Fruit fly (Drosophila melanogaster) whole organism, embryonic: ENCODE measurements around the gene Clk.

Experiments used
- Abd-B ChIP-seq: fragments of 200-800 bp; sonication (Bioruptor generic); optimal IDR thresholded peaks from 2 replicates; lab custom pipeline; 2018; ENCODE audit warnings: missing biosample characterization, mild to moderate bottlenecking, missing genetic modification characterization, moderate library complexity
- Ada2b ChIP-seq: fragments of 200-800 bp; sonication (Bioruptor generic); IDR thresholded peaks from 2 replicates; pipeline ENCODE4 v1.3.6; 2022; ENCODE audit warnings: missing biosample characterization, missing genetic modification characterization
- CG10366 ChIP-seq: fragments of 200-800 bp; sonication (Bioruptor generic); IDR thresholded peaks from 2 replicates; pipeline ENCODE4 v1.3.6; 2022; ENCODE audit warnings: missing biosample characterization, missing genetic modification characterization
- CG10462 ChIP-seq: fragments of 200-800 bp; sonication (Bioruptor generic); optimal IDR thresholded peaks from 2 replicates; lab custom pipeline; 2016; ENCODE audit warnings: missing biosample characterization, missing genetic modification characterization
- CG11504 ChIP-seq: fragments of 200-800 bp; sonication (Bioruptor generic); optimal IDR thresholded peaks from 3 replicates; lab custom pipeline; 2019; ENCODE audit warnings: missing biosample characterization, mild to moderate bottlenecking, missing genetic modification characterization, moderate library complexity
- CG12659 ChIP-seq: fragments of 200-800 bp; sonication (Bioruptor generic); optimal IDR thresholded peaks from 3 replicates; lab custom pipeline; 2017; ENCODE audit warnings: mild to moderate bottlenecking, missing biosample characterization, missing genetic modification reagents, missing genetic modification characterization
- CG12744 ChIP-seq: fragments of 200-800 bp; sonication (Bioruptor generic); optimal IDR thresholded peaks from 2 replicates; lab custom pipeline; 2016; ENCODE audit warnings: missing biosample characterization, missing genetic modification characterization
- CG12769 ChIP-seq: fragments of 200-800 bp; sonication (Bioruptor generic); optimal IDR thresholded peaks from 2 replicates; lab custom pipeline; 2019; ENCODE audit warnings: missing biosample characterization, mild to moderate bottlenecking, missing genetic modification characterization, moderate library complexity
- CG13287 ChIP-seq: fragments of 200-800 bp; sonication (Bioruptor generic); IDR thresholded peaks from 2 replicates; pipeline ENCODE4 v1.3.6; 2022; ENCODE audit warnings: missing biosample characterization, missing genetic modification characterization; ENCODE audit not compliant: partially characterized antibody
- CG15011 ChIP-seq: fragments of 200-800 bp; sonication (Bioruptor generic); optimal IDR thresholded peaks from 3 replicates; lab custom pipeline; 2018; ENCODE audit warnings: missing biosample characterization, mild to moderate bottlenecking, missing genetic modification characterization
- CG15269 ChIP-seq: fragments of 200-800 bp; sonication (Bioruptor generic); optimal IDR thresholded peaks from 2 replicates; lab custom pipeline; 2018; ENCODE audit warnings: missing biosample characterization, mild to moderate bottlenecking, missing genetic modification characterization, moderate library complexity
- CG16815 ChIP-seq: fragments of 200-800 bp; sonication (Bioruptor generic); optimal IDR thresholded peaks from 3 replicates; lab custom pipeline; 2017; ENCODE audit warnings: missing biosample characterization, mild to moderate bottlenecking, missing genetic modification characterization
- CG17328 ChIP-seq: fragments of 200-800 bp; sonication (Bioruptor generic); IDR thresholded peaks from 2 replicates; pipeline ENCODE4 v1.3.6; 2022; ENCODE audit warnings: missing biosample characterization, missing genetic modification characterization
- CG4617 ChIP-seq: fragments of 200-800 bp; sonication (Bioruptor generic); optimal IDR thresholded peaks from 3 replicates; lab custom pipeline; 2016; ENCODE audit warnings: missing biosample characterization, missing genetic modification characterization, borderline replicate concordance
- CG6683 ChIP-seq: fragments of 200-800 bp; sonication (Bioruptor generic); optimal IDR thresholded peaks from 2 replicates; lab custom pipeline; 2017; ENCODE audit warnings: missing biosample characterization, mild to moderate bottlenecking, missing genetic modification characterization, missing genetic modification reagents
- CG8089 ChIP-seq: fragments of 200-800 bp; sonication (Bioruptor generic); optimal IDR thresholded peaks from 3 replicates; lab custom pipeline; 2016; ENCODE audit warnings: missing biosample characterization, missing genetic modification characterization
- Dek ChIP-seq: fragments of 200-800 bp; sonication (Bioruptor generic); optimal IDR thresholded peaks from 3 replicates; lab custom pipeline; 2019; ENCODE audit warnings: missing biosample characterization, mild to moderate bottlenecking, missing genetic modification characterization, moderate library complexity
- Dp ChIP-seq: fragments of 200-800 bp; sonication (Bioruptor generic); optimal IDR thresholded peaks from 2 replicates; lab custom pipeline; 2018; ENCODE audit warnings: missing biosample characterization, mild to moderate bottlenecking, missing genetic modification characterization, moderate library complexity
- ERR ChIP-seq: fragments of 200-800 bp; sonication (Bioruptor generic); optimal IDR thresholded peaks from 2 replicates; lab custom pipeline; 2016; ENCODE audit warnings: missing biosample characterization, missing genetic modification characterization
- Hsf ChIP-seq: fragments of 200-800 bp; sonication (Bioruptor generic); optimal IDR thresholded peaks from 3 replicates; lab custom pipeline; 2016; ENCODE audit warnings: missing biosample characterization, missing genetic modification characterization
- Max ChIP-seq: fragments of 200-800 bp; sonication (Bioruptor generic); optimal IDR thresholded peaks from 2 replicates; lab custom pipeline; 2016; ENCODE audit warnings: missing biosample characterization, mild to moderate bottlenecking, missing genetic modification characterization
- Oli ChIP-seq: fragments of 200-800 bp; sonication (Bioruptor generic); optimal IDR thresholded peaks from 2 replicates; lab custom pipeline; 2018; ENCODE audit warnings: missing biosample characterization, mild to moderate bottlenecking, missing genetic modification characterization, moderate library complexity
- Optix ChIP-seq: fragments of 200-800 bp; sonication (Bioruptor generic); IDR thresholded peaks from 3 replicates; pipeline ENCODE4 v1.3.6; 2022; ENCODE audit warnings: missing biosample characterization, missing genetic modification characterization
- Sox102F ChIP-seq: fragments of 200-800 bp; sonication (Bioruptor generic); optimal IDR thresholded peaks from 2 replicates; lab custom pipeline; 2018; ENCODE audit warnings: missing biosample characterization, mild to moderate bottlenecking, missing genetic modification characterization, moderate library complexity
- al ChIP-seq: fragments of 200-800 bp; sonication (Bioruptor generic); IDR thresholded peaks from 2 replicates; pipeline ENCODE4 v1.3.6; 2022; ENCODE audit warnings: missing biosample characterization, missing genetic modification characterization
- ato ChIP-seq: fragments of 200-800 bp; sonication (Bioruptor generic); IDR thresholded peaks from 2 replicates; pipeline ENCODE4 v1.3.6; 2022; ENCODE audit warnings: missing biosample characterization, missing genetic modification characterization; ENCODE audit not compliant: partially characterized antibody
- cato ChIP-seq: fragments of 200-800 bp; sonication (Bioruptor generic); optimal IDR thresholded peaks from 2 replicates; lab custom pipeline; 2016; ENCODE audit warnings: missing biosample characterization, missing genetic modification characterization, borderline replicate concordance
- cg ChIP-seq: fragments of 200-800 bp; sonication (Bioruptor generic); optimal IDR thresholded peaks from 3 replicates; lab custom pipeline; 2019; ENCODE audit warnings: missing biosample characterization, mild to moderate bottlenecking, missing genetic modification characterization, moderate library complexity
- ci ChIP-seq: fragments of 200-800 bp; sonication (Bioruptor generic); IDR thresholded peaks from 3 replicates; pipeline ENCODE4 v1.3.6; 2022; ENCODE audit warnings: missing biosample characterization, missing genetic modification characterization
- dimm ChIP-seq: fragments of 200-800 bp; sonication (Bioruptor generic); IDR thresholded peaks from 2 replicates; pipeline ENCODE4 v1.3.6; 2022; ENCODE audit warnings: missing biosample characterization, missing genetic modification characterization
- dm ChIP-seq: fragments of 200-800 bp; sonication (Bioruptor generic); optimal IDR thresholded peaks from 3 replicates; lab custom pipeline; 2016; ENCODE audit warnings: missing biosample characterization, missing genetic modification characterization
- esg ChIP-seq: fragments of 200-800 bp; sonication (Bioruptor generic); conservative IDR thresholded peaks from 2 replicates; pipeline ENCODE4 v1.3.6; 2022; ENCODE audit warnings: missing biosample characterization, missing genetic modification characterization
- eve ChIP-seq, 2 experiments: fragments of >200 bp; optimal IDR thresholded peaks; 2 replicates each; lab custom pipeline; 2017; ENCODE audit warnings: missing biosample characterization in 2 of 2, missing genetic modification characterization in 2 of 2
- fu2 ChIP-seq: fragments of 200-800 bp; sonication (Bioruptor generic); optimal IDR thresholded peaks from 2 replicates; lab custom pipeline; 2016; ENCODE audit warnings: missing biosample characterization, missing genetic modification characterization
- gem ChIP-seq: fragments of 200-800 bp; sonication (Bioruptor generic); optimal IDR thresholded peaks from 2 replicates; lab custom pipeline; 2019; ENCODE audit warnings: missing biosample characterization, mild to moderate bottlenecking, missing genetic modification characterization, moderate library complexity
- grau ChIP-seq: fragments of 200-800 bp; optimal IDR thresholded peaks from 3 replicates; lab custom pipeline; 2019; ENCODE audit warnings: missing biosample characterization, mild to moderate bottlenecking, missing genetic modification characterization, moderate library complexity
- her ChIP-seq: fragments of 200-800 bp; sonication (Bioruptor generic); optimal IDR thresholded peaks from 2 replicates; lab custom pipeline; 2016; ENCODE audit warnings: missing biosample characterization, missing genetic modification characterization
- lilli ChIP-seq: fragments of 200-800 bp; sonication (Bioruptor generic); optimal IDR thresholded peaks from 3 replicates; lab custom pipeline; 2016; ENCODE audit warnings: missing biosample characterization, missing genetic modification characterization
- mam ChIP-seq: fragments of 200-800 bp; sonication (Bioruptor generic); optimal IDR thresholded peaks from 3 replicates; lab custom pipeline; 2016; ENCODE audit warnings: missing biosample characterization, missing genetic modification characterization
- mirr ChIP-seq: fragments of 200-800 bp; sonication (Bioruptor generic); optimal IDR thresholded peaks from 3 replicates; lab custom pipeline; 2018; ENCODE audit warnings: missing biosample characterization, mild to moderate bottlenecking, missing genetic modification characterization
- nau ChIP-seq: fragments of 200-800 bp; sonication (Bioruptor generic); optimal IDR thresholded peaks from 3 replicates; lab custom pipeline; 2017; ENCODE audit warnings: missing biosample characterization, mild to moderate bottlenecking, missing genetic modification characterization, missing genetic modification reagents
- pros ChIP-seq: fragments of 200-800 bp; sonication (Bioruptor generic); optimal IDR thresholded peaks from 3 replicates; lab custom pipeline; 2019; ENCODE audit warnings: missing biosample characterization, mild to moderate bottlenecking, missing genetic modification characterization, moderate library complexity
- pzg ChIP-seq: fragments of 200-800 bp; sonication (Bioruptor generic); optimal IDR thresholded peaks from 3 replicates; lab custom pipeline; 2018; ENCODE audit warnings: missing biosample characterization, mild to moderate bottlenecking, missing genetic modification characterization, moderate library complexity
- sd ChIP-seq: fragments of 200-800 bp; sonication (Bioruptor generic); optimal IDR thresholded peaks from 3 replicates; lab custom pipeline; 2018; ENCODE audit warnings: missing biosample characterization, mild to moderate bottlenecking, missing genetic modification characterization, moderate library complexity
- sens-2 ChIP-seq: fragments of 200-800 bp; sonication (Bioruptor generic); IDR thresholded peaks from 2 replicates; pipeline ENCODE4 v1.3.6; 2022; ENCODE audit warnings: missing biosample characterization, missing genetic modification characterization
- sim ChIP-seq: fragments of 200-800 bp; sonication (Bioruptor generic); IDR thresholded peaks from 2 replicates; pipeline ENCODE4 v1.3.6; 2022; ENCODE audit warnings: missing biosample characterization, missing genetic modification characterization
- sob ChIP-seq: fragments of 200-800 bp; sonication (Bioruptor generic); IDR thresholded peaks from 2 replicates; pipeline ENCODE4 v1.3.6; 2022; ENCODE audit warnings: missing biosample characterization, missing genetic modification characterization
- ttk ChIP-seq: fragments of 200-800 bp; sonication (Bioruptor generic); IDR thresholded peaks from 2 replicates; pipeline ENCODE4 v2.1.2; 2022; ENCODE audit warnings: missing biosample characterization, missing genetic modification characterization
- vnd ChIP-seq: fragments of 200-800 bp; sonication (Bioruptor generic); IDR thresholded peaks from 3 replicates; pipeline ENCODE4 v1.3.6; 2022; ENCODE audit warnings: missing biosample characterization, missing genetic modification characterization; ENCODE audit not compliant: partially characterized antibody
- wdn ChIP-seq: fragments of 200-800 bp; sonication (Bioruptor generic); IDR thresholded peaks from 2 replicates; pipeline ENCODE4 v1.3.6; 2022; ENCODE audit warnings: missing biosample characterization, missing genetic modification characterization
- yki ChIP-seq: fragments of >200 bp; optimal IDR thresholded peaks from 3 replicates; lab custom pipeline; 2018

The Clk gene

DNA sequence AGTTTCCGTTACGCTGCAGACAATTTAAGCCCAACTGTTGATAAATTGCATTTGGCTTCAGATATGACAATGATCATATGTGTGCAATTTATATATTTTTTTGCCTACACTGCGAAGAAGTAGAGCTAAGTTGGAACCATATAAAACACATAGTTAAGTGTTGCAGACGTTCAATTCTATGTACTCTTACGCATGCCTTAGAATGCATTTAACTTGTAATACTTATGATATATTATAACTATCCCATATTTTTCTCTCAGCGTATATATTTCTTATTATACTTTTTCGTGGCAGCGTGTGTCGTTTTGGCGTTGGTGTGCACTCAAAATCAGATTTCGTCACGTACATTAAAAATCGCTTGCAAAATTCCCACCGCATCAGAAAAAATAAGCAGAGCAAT is 8.0 kb upstream of the Clk start (continued):
- no peak for TF ChIP-seq CG12744 (GFP tag; lab: Kevin White, UChicago)
- TF ChIP-seq gem (tag; lab: Kevin White, UChicago), result peak; percentile 44
- no peak for TF ChIP-seq CG10462 (GFP tag; lab: Kevin White, UChicago)
- no peak for TF ChIP-seq wdn (GFP tag; lab: Robert Waterston, UW)
- no peak for TF ChIP-seq pzg (GFP tag; lab: Kevin White, UChicago)
- no peak for TF ChIP-seq Abd-B (GFP tag; lab: Kevin White, UChicago)
- no peak for TF ChIP-seq sob (GFP tag; lab: Robert Waterston, UW)
- no peak for TF ChIP-seq nau (GFP tag; lab: Kevin White, UChicago)
- peak; percentile 4 for TF ChIP-seq Hsf (GFP tag; lab: Kevin White, UChicago)
- TF ChIP-seq yki (lab: Kevin White, UChicago), result no peak
- TF ChIP-seq eve (GFP tag; optimal IDR thresholded peaks at IDR 0.05; lab: Kevin White, UChicago), result peak in 1 of 2 experiments; percentile 24
- TF ChIP-seq Sox102F, result peak; percentile 55
- no peak for TF ChIP-seq Dek (tag; lab: Kevin White, UChicago)
- no peak for TF ChIP-seq Optix (GFP tag; lab: Robert Waterston, UW)
- TF ChIP-seq pros, result no peak
- TF ChIP-seq sim (GFP tag; lab: Robert Waterston, UW), result 0 out of 2 replicates have a peak, but pooled peaks have one; percentile 35
- no peak for TF ChIP-seq CG13287
- TF ChIP-seq CG17328, result peak; percentile 22; the same call in 1 of the 2 replicates
- TF ChIP-seq CG8089 (GFP tag; lab: Kevin White, UChicago), result no peak
- TF ChIP-seq sd (tag; lab: Kevin White, UChicago), result no peak
- TF ChIP-seq ci (GFP tag; lab: Robert Waterston, UW), result peak; percentile 52; the same call in 1 of the 3 replicates
- peak; percentile 4 for TF ChIP-seq CG12659 (GFP tag; lab: Kevin White, UChicago)
- no peak for TF ChIP-seq CG15011
- peak; percentile 8; the same call in 1 of the 2 replicates for TF ChIP-seq al (GFP tag; lab: Robert Waterston, UW)
- TF ChIP-seq esg, result 0 out of 2 replicates have a peak, but pooled peaks have one; percentile 37
- no peak for TF ChIP-seq CG16815
- peak; percentile 47 for TF ChIP-seq CG11504 (tag; lab: Kevin White, UChicago)
- TF ChIP-seq ttk (GFP tag; lab: Robert Waterston, UW), result no peak
- TF ChIP-seq sens-2 (GFP tag; lab: Robert Waterston, UW), result no peak
- peak; percentile 55 for TF ChIP-seq CG15269 (tag; lab: Kevin White, UChicago)
- TF ChIP-seq CG12769, result no peak
- no peak for TF ChIP-seq mirr (GFP tag; lab: Kevin White, UChicago)
- TF ChIP-seq Max (GFP tag; lab: Kevin White, UChicago), result peak; percentile 8
- no peak for TF ChIP-seq cato (GFP tag; lab: Kevin White, UChicago)
- TF ChIP-seq grau (tag; lab: Kevin White, UChicago), result peak; percentile 40
- peak; percentile 30; the same call in 1 of the 2 replicates for TF ChIP-seq Ada2b (GFP tag; lab: Robert Waterston, UW)
- no peak for TF ChIP-seq her
- TF ChIP-seq ato (GFP tag; lab: Robert Waterston, UW), result no peak
- TF ChIP-seq lilli, result peak; percentile 21
- no peak for TF ChIP-seq CG4617
- no peak for TF ChIP-seq vnd (GFP tag; lab: Robert Waterston, UW)
- TF ChIP-seq Oli, result peak; percentile 54
- peak; percentile 17 for TF ChIP-seq mam (GFP tag; lab: Kevin White, UChicago)
- TF ChIP-seq Dp (GFP tag; lab: Kevin White, UChicago), result no peak
- peak; percentile 33; the same call in 1 of the 2 replicates for TF ChIP-seq CG10366 (GFP tag; lab: Robert Waterston, UW)
- no peak for TF ChIP-seq dm
- no peak for TF ChIP-seq CG6683 (GFP tag; lab: Kevin White, UChicago)
- TF ChIP-seq dimm (GFP tag; lab: Robert Waterston, UW), result no peak
- no peak for TF ChIP-seq ERR (GFP tag; lab: Kevin White, UChicago)
- no peak for TF ChIP-seq fu2
- TF ChIP-seq cg, result no peak
